Worm (Caenorhabditis elegans) whole organism, L1 larva: ENCODE measurements around the gene math-28.

Experiments used
- elt-3 ChIP-seq, 6 experiments: fragments of 150-350 bp in 1 of 6; sonication (generic microtip); optimal IDR thresholded peaks; 2 replicates each; lab custom pipeline; 2017 to 2018; ENCODE audit warnings: missing biosample characterization in 6 of 6, missing genetic modification characterization in 6 of 6, inconsistent platforms in 1 of 6
- isw-1 ChIP-seq: fragments of 200-800 bp; sonication (Bioruptor generic); IDR thresholded peaks from 2 replicates; pipeline ENCODE4 v1.3.6; 2022; ENCODE audit warnings: missing genetic modification characterization, missing compliant biosample characterization
- mab-9 ChIP-seq: fragments of 200-800 bp; sonication (Bioruptor generic); IDR thresholded peaks from 2 replicates; pipeline ENCODE4 v1.3.6; 2022; ENCODE audit warnings: missing genetic modification reagents, missing genetic modification characterization, missing compliant biosample characterization
- nhr-12 ChIP-seq: sonication (generic microtip); optimal IDR thresholded peaks from 2 replicates; lab custom pipeline; 2017; ENCODE audit warnings: missing biosample characterization, missing genetic modification characterization
- nhr-28 ChIP-seq: fragments of 150-350 bp; optimal IDR thresholded peaks from 2 replicates; lab custom pipeline; 2014; ENCODE audit warnings: missing biosample characterization, missing genetic modification characterization

- TF ChIP-seq nhr-12 (tag; lab: Kevin White, UChicago) (no peak), mab-9 (GFP tag; lab: Robert Waterston, UW) (no peak), elt-3 (tag; optimal IDR thresholded peaks at IDR 0.05; lab: Kevin White, UChicago) (no peak), nhr-28 (no peak), isw-1 (no peak)
Measured at ce11 chrII:1782474-1782873, 19.3 kb downstream of the math-28 start, which contains the start of gene math-4.
